Fruit fly (Drosophila melanogaster): Measurements from ENCODE around the gene CG11927.
A peak's percentile ranks its signal among the peaks of the same experiment; 100 is the strongest.

Gene CG11927

DNA sequence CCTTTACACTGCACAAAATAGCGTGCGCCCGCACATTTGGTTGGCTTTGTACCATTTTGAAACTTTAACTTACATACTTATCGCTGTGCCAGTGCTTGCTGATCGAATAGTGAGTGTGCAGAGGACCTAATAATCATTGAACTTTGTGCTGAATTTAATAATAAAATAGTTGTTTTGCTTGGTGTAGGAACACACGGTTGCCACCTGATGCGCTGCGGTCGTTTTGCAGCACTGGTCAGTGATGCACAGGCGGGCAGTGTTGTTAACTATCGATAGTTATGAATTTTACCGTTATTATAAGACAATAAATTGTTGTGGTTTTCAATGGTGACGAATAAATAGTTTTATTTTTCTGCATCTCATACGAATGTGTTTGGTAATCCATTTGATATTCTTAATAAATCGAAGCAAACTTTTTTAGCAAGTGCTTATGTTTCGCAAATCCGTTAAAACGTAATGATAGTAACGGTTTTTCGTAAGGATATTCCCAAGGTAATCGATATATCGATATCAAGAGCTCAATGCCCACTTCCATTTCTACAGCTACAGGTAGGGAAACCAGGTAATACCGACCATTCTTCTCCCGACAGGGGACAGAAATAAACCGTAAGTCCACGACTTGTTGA, 9.7 kb upstream of the CG11927 start, which contains the start of the genes tank and CG12194 (continued):
- TF ChIP-seq CG13775 (GFP tag; optimal IDR thresholded peaks at IDR 0.05) (peak; percentile 99), z (GFP tag; IDR thresholded peaks at IDR 0.05) (peak; percentile 86), CG1603 (tag; optimal IDR thresholded peaks at IDR 0.05) (peak; percentile 99), CG7928 (GFP tag; optimal IDR thresholded peaks at IDR 0.05) (peak; percentile 82), Scr (GFP tag; IDR thresholded peaks at IDR 0.05; ENCODE audit: partially characterized antibody) (peak; percentile 83), CG13123 (GFP tag; optimal IDR thresholded peaks at IDR 0.05) (peak; percentile 98), lab (GFP tag; optimal IDR thresholded peaks at IDR 0.05) (peak; percentile 99), fd102C (GFP tag; optimal IDR thresholded peaks at IDR 0.05) (peak; percentile 92), CG15514 (GFP tag; optimal IDR thresholded peaks at IDR 0.05) (peak; percentile 95), CG12299 (tag; optimal IDR thresholded peaks at IDR 0.05) (peak; percentile 95), CG9797 (GFP tag; optimal IDR thresholded peaks at IDR 0.05) (peak; percentile 73), chm (GFP tag; IDR thresholded peaks at IDR 0.05) (peak; percentile 99), CG15479 (GFP tag; optimal IDR thresholded peaks at IDR 0.05) (peak; percentile 26), CG14441 (GFP tag; IDR thresholded peaks at IDR 0.05) (peak; percentile 99), CG32767 (GFP tag; IDR thresholded peaks at IDR 0.05) (peak; percentile 99), jing (GFP tag; optimal IDR thresholded peaks at IDR 0.05) (peak; percentile 99), bsh (GFP tag; optimal IDR thresholded peaks at IDR 0.05) (peak; percentile 98 to 99), Hsf (GFP tag; optimal IDR thresholded peaks at IDR 0.05) (peak; percentile 99), CG18599 (GFP tag; optimal IDR thresholded peaks at IDR 0.05) (peak; percentile 98), CG3065 (GFP tag; optimal IDR thresholded peaks at IDR 0.05) (peak; percentile 99), ap (GFP tag; IDR thresholded peaks at IDR 0.05) (peak; percentile 99), gsb-n (tag; optimal IDR thresholded peaks at IDR 0.05) (peak; percentile 99), Sry-β (GFP tag; optimal IDR thresholded peaks at IDR 0.05) (peak; percentile 87), CG12659 (GFP tag; optimal IDR thresholded peaks at IDR 0.05) (peak; percentile 99), amos (GFP tag; IDR thresholded peaks at IDR 0.05; ENCODE audit: partially characterized antibody) (peak; percentile 79), CG3407 (GFP tag; optimal IDR thresholded peaks at IDR 0.05) (peak; percentile 98), CoRest (tag; optimal IDR thresholded peaks at IDR 0.05) (peak; percentile 98), Drgx (GFP tag; IDR thresholded peaks at IDR 0.05) (peak; percentile 100), Stat92E (GFP tag; optimal IDR thresholded peaks at IDR 0.05) (peak in 1 of 3 experiments; percentile 81), CG6254 (GFP tag; optimal IDR thresholded peaks at IDR 0.05) (peak; percentile 97), CG31224 (GFP tag; IDR thresholded peaks at IDR 0.05) (peak; percentile 97), CG6272 (GFP tag; IDR thresholded peaks at IDR 0.05) (peak; percentile 99), Kr (GFP tag; optimal IDR thresholded peaks at IDR 0.05) (peak; percentile 37), nerfin-2 (GFP tag; IDR thresholded peaks at IDR 0.05; ENCODE audit: partially characterized antibody) (peak; percentile 60; the same call in 1 of the 2 replicates), CG18476 (GFP tag; optimal IDR thresholded peaks at IDR 0.05) (peak; percentile 98), ATbp (GFP tag; optimal IDR thresholded peaks at IDR 0.05) (peak; percentile 99), CG12391 (tag; optimal IDR thresholded peaks at IDR 0.05) (peak; percentile 99), dysf (GFP tag; IDR thresholded peaks at IDR 0.05) (peak; percentile 99), pita (GFP tag; optimal IDR thresholded peaks at IDR 0.05) (no peak), gcm2 (GFP tag; optimal IDR thresholded peaks at IDR 0.05) (peak; percentile 99), klu (GFP tag; IDR thresholded peaks at IDR 0.05) (peak; percentile 98), ewg (GFP tag; optimal IDR thresholded peaks at IDR 0.05) (peak; percentile 99), ash1 (GFP tag; optimal IDR thresholded peaks at IDR 0.05) (peak; percentile 94), Rx (GFP tag; IDR thresholded peaks at IDR 0.05) (peak; percentile 99), wdn (GFP tag; IDR thresholded peaks at IDR 0.05) (peak; percentile 99), BEAF-32 (GFP tag; optimal IDR thresholded peaks at IDR 0.05) (peak; percentile 91), gsb (GFP tag; IDR thresholded peaks at IDR 0.05) (peak; percentile 98), hth (optimal IDR thresholded peaks at IDR 0.05) (no peak)
